Fruit fly (Drosophila melanogaster): ENCODE measurements around the gene CG5888.
A peak's percentile ranks its signal among the peaks of the same experiment; 100 is the strongest.

Gene CG5888

DNA sequence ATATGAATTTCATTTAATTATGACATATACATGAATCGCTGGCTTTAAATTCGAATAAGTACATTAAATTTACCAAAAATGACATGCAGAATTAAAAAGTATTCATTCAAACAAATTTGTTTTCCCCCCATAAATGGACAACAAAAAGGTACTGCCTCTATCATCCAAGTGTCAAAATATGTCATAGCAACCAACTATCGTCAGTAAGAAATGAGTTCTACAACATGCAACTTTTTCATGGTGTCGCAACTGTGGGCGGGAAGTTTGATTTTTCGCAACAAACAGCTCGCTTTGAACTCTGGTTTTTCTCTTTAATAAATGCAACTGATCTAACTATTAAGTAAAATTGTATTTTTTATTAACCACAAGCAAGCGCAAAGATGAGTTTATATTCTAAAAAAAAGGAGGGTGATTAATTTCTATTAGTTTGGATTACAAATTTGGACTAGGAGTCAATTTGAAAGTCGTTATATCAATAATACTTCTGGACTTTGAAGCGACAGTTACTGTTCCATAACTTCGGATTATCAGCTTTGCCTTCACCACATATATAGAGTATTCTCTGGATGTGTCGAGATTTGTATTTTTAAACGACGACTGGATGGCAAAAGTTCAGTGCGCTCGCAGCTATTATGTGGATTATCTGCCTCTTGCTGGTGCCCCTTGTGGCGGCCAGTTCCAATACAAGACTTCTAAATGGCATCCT is 39.5 kb upstream of the CG5888 start, which contains the start of gene Nepl8 (continued):
- no peak for TF ChIP-seq dati (GFP tag; IDR thresholded peaks at IDR 0.05)
- TF ChIP-seq CG17361 (GFP tag; IDR thresholded peaks at IDR 0.05), result 0 out of 3 replicates have a peak, but pooled peaks have one; percentile 11
- TF ChIP-seq CG3163 (GFP tag; optimal IDR thresholded peaks at IDR 0.05), result peak; percentile 12
- peak; percentile 90 for TF ChIP-seq CG15479 (GFP tag; optimal IDR thresholded peaks at IDR 0.05)
- TF ChIP-seq Nf-YC (tag; optimal IDR thresholded peaks at IDR 0.05), result peak; percentile 68
- TF ChIP-seq CG18011 (GFP tag; optimal IDR thresholded peaks at IDR 0.05), result peak; percentile 100
- TF ChIP-seq ind (GFP tag; optimal IDR thresholded peaks at IDR 0.05), result peak; percentile 20
- no peak for TF ChIP-seq Trl (optimal IDR thresholded peaks at IDR 0.05)
- TF ChIP-seq Trl (GFP tag; optimal IDR thresholded peaks at IDR 0.05), result peak; percentile 20
- no peak for TF ChIP-seq CG9727 (GFP tag; optimal IDR thresholded peaks at IDR 0.05)
- no peak for TF ChIP-seq CG2116 (GFP tag; optimal IDR thresholded peaks at IDR 0.05)
- peak; percentile 40; the same call in 1 of the 2 replicates for TF ChIP-seq amos (GFP tag; IDR thresholded peaks at IDR 0.05; ENCODE audit: partially characterized antibody)
- TF ChIP-seq unpg (GFP tag; optimal IDR thresholded peaks at IDR 0.05), result peak; percentile 6
- TF ChIP-seq CG30403 (GFP tag; optimal IDR thresholded peaks at IDR 0.05), result peak; percentile 9
- peak; percentile 17 for TF ChIP-seq CrebB (tag; optimal IDR thresholded peaks at IDR 0.05)
- TF ChIP-seq CG8281 (tag; optimal IDR thresholded peaks at IDR 0.05), result no peak

DNA sequence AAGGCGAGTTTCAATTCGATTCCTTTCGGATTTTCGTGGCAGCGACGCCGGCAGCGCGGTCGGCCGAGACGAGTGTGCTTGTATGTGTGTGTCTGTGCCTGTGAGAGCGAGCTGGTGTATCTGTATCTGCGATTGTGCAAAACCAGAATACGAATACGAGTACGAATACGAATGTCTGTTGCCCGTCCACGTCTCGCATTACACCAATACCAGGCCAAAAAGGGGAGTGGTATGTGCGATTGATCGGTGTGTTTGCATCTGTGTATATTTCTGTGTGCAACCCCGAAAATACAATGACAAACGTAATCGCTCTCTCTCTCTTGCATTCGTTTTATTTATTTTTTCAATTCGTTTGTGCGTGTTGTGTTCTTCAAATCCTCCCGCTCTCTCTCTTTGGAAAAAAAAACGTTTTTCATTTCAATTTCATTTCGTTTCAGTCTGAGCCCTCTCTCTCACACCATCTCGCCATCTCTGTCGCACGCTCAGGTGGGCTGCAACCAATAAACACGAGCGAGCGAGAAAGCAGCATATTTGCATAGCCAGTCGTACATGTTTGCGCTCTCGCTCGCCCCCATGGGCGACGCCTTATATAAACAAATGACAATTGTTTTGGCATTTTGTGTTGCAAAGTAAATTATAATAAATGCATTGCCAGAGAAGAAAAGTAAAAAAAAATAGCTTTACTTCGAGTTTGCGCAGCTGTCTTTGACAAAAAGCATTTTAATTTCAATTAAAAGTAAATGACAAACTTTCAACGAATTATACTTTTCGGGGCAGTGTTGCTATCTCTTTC is 37.9 kb upstream of the CG5888 start:
- no peak for TF ChIP-seq CG12155 (GFP tag; optimal IDR thresholded peaks at IDR 0.05)
- TF ChIP-seq Sox102F (GFP tag; optimal IDR thresholded peaks at IDR 0.05), result no peak
- TF ChIP-seq CG18599 (GFP tag; optimal IDR thresholded peaks at IDR 0.05), result peak; percentile 40
- no peak for TF ChIP-seq crc (GFP tag; optimal IDR thresholded peaks at IDR 0.05)
- no peak for TF ChIP-seq cwo (GFP tag; optimal IDR thresholded peaks at IDR 0.05)
- no peak for TF ChIP-seq fd64A (GFP tag; optimal IDR thresholded peaks at IDR 0.05)
- TF ChIP-seq twi (tag; optimal IDR thresholded peaks at IDR 0.05), result no peak
- peak; percentile 32; the same call in 1 of the 3 replicates for TF ChIP-seq CG17361 (GFP tag; IDR thresholded peaks at IDR 0.05)
- TF ChIP-seq crp (GFP tag; optimal IDR thresholded peaks at IDR 0.05), result no peak
- no peak for TF ChIP-seq CG10267 (tag; optimal IDR thresholded peaks at IDR 0.05)
- TF ChIP-seq Kr (GFP tag; optimal IDR thresholded peaks at IDR 0.05), result no peak
- TF ChIP-seq CG2199 (GFP tag; IDR thresholded peaks at IDR 0.05), result peak; percentile 56; the same call in 2 of the 3 replicates
- no peak for TF ChIP-seq luna (GFP tag; optimal IDR thresholded peaks at IDR 0.05)
- TF ChIP-seq yki (optimal IDR thresholded peaks at IDR 0.05), result no peak
- peak; percentile 4 for TF ChIP-seq unpg (GFP tag; optimal IDR thresholded peaks at IDR 0.05)
- TF ChIP-seq slou (GFP tag; optimal IDR thresholded peaks at IDR 0.05), result no peak
- no peak for TF ChIP-seq CG7928 (GFP tag; optimal IDR thresholded peaks at IDR 0.05)
- TF ChIP-seq eve (GFP tag; optimal IDR thresholded peaks at IDR 0.05), result no peak
- no peak for TF ChIP-seq sisA (GFP tag; IDR thresholded peaks at IDR 0.05)
- TF ChIP-seq gfzf (GFP tag; optimal IDR thresholded peaks at IDR 0.05), result no peak
- TF ChIP-seq zen (tag; optimal IDR thresholded peaks at IDR 0.05), result no peak
- no peak for TF ChIP-seq CG16813 (GFP tag; IDR thresholded peaks at IDR 0.05; ENCODE audit: partially characterized antibody)
- no peak for TF ChIP-seq aop (GFP tag; IDR thresholded peaks at IDR 0.05)
- TF ChIP-seq ken (GFP tag; IDR thresholded peaks at IDR 0.05), result no peak
- TF ChIP-seq zen2 (GFP tag; IDR thresholded peaks at IDR 0.05; ENCODE audit: partially characterized antibody), result no peak
- TF ChIP-seq inv (GFP tag; IDR thresholded peaks at IDR 0.05; ENCODE audit: partially characterized antibody), result no peak
- TF ChIP-seq esg (GFP tag; conservative IDR thresholded peaks at IDR 0.05), result no peak
- no peak for TF ChIP-seq CG32767 (GFP tag; IDR thresholded peaks at IDR 0.05)
- no peak for TF ChIP-seq Dek (tag; optimal IDR thresholded peaks at IDR 0.05)
- TF ChIP-seq CG2712 (tag; optimal IDR thresholded peaks at IDR 0.05), result no peak
- TF ChIP-seq pum (GFP tag; optimal IDR thresholded peaks at IDR 0.05), result peak; percentile 33
- peak; percentile 67 to 71 for TF ChIP-seq Trl (optimal IDR thresholded peaks at IDR 0.05)
- peak; percentile 68 for TF ChIP-seq Trl (GFP tag; optimal IDR thresholded peaks at IDR 0.05)
- no peak for TF ChIP-seq HLH4C (GFP tag; IDR thresholded peaks at IDR 0.05; ENCODE audit: partially characterized antibody)
